Fruit fly (Drosophila melanogaster) whole organism, adult: ENCODE data around the gene Spn28B.

Source experiments
- Mnt ChIP-seq: fragments of 200-800 bp; sonication (Bioruptor generic); optimal IDR thresholded peaks from 2 replicates; lab custom pipeline; 2016; ENCODE audit warnings: missing biosample characterization, mild to moderate bottlenecking, missing genetic modification characterization
- kay ChIP-seq: fragments of 200-800 bp; sonication (Bioruptor generic); peaks from one replicate; lab custom pipeline; 2016; ENCODE audit warnings: missing biosample characterization, missing genetic modification characterization, borderline replicate concordance
- pad ChIP-seq: fragments of 200-800 bp; sonication (Bioruptor generic); optimal IDR thresholded peaks from 3 replicates; lab custom pipeline; 2017; ENCODE audit warnings: missing biosample characterization, missing genetic modification characterization, mild to moderate bottlenecking, moderate library complexity, missing genetic modification reagents

DNA sequence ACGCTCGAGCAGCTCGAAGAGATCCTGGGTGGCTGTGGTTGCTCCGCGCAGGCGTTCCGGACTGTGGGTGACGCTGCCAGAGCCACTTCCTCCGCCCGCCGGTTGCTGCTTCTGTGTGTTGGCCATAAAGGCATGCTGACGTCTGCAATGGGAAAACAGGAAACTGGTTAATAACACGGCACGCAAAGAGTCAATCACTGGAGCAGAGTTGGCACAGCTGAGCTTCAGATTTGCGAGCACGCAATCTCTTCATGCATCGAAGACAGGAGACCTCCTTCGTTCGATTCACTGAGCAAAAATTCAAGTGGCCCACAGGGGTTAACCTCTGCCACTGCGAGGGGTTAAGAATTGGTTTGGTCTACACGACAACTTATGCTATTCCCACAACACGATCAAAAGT lies 45.4 kb upstream of the Spn28B start:
- TF ChIP-seq kay (GFP tag; lab: Kevin White, UChicago): no peak
- no peak for TF ChIP-seq pad
- no peak for TF ChIP-seq Mnt (GFP tag; lab: Kevin White, UChicago)
